Worm (Caenorhabditis elegans) whole organism, late embryonic: ENCODE data around the gene F41G4.8.

Source experiments
- C38D4.7 ChIP-seq: fragments of 200-800 bp; sonication (Bioruptor generic); optimal IDR thresholded peaks from 2 replicates; lab custom pipeline; 2018; ENCODE audit warnings: mild to moderate bottlenecking, missing genetic modification characterization, moderate library complexity, missing compliant biosample characterization
- T23F11.4 ChIP-seq: fragments of 200-800 bp; sonication (Bioruptor generic); optimal IDR thresholded peaks from 2 replicates; lab custom pipeline; 2018; ENCODE audit warnings: mild to moderate bottlenecking, missing genetic modification characterization, missing compliant biosample characterization
- ceh-24 ChIP-seq: sonication (generic microtip); optimal IDR thresholded peaks from 2 replicates; lab custom pipeline; 2016; ENCODE audit warnings: mild to moderate bottlenecking, missing genetic modification characterization, missing compliant biosample characterization
- ceh-6 ChIP-seq: fragments of 200-800 bp; sonication (Bioruptor generic); optimal IDR thresholded peaks from 2 replicates; lab custom pipeline; 2018; ENCODE audit warnings: mild to moderate bottlenecking, missing genetic modification characterization, missing compliant biosample characterization
- dmd-4 ChIP-seq: sonication (generic microtip); optimal IDR thresholded peaks from 2 replicates; lab custom pipeline; 2016; ENCODE audit warnings: borderline replicate concordance, missing genetic modification characterization, missing compliant biosample characterization

DNA sequence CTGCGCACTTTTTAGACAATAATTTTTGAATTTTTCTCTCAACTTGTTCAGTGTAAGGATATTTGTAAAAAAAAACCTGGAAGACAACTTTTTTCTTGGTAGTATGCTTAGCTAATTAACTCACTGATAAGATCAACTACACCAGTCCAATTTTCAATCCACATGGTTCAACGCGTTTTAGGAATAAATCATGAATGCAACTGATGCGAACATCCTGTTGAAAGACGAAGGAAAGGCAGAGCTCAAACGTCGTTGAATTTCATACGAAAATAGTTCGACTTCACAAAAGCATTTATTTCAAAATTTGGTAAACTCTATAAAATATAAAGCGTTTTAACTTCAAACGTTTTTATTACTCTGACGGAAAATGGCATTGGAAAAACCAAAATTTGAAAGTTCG lies 4.1 kb downstream of the F41G4.8 start, which contains the start of gene dyla-1:
- no peak for TF ChIP-seq C38D4.7 (GFP tag; lab: Kevin White, UChicago)
- no peak for TF ChIP-seq T23F11.4 (GFP tag; lab: Kevin White, UChicago)
- TF ChIP-seq ceh-6 (GFP tag; lab: Kevin White, UChicago) = no peak
- TF ChIP-seq dmd-4 = no peak
- TF ChIP-seq ceh-24 (tag; lab: Kevin White, UChicago) = no peak
